Worm (Caenorhabditis elegans): ENCODE results near the gene F49E10.4.

The F49E10.4 gene

ce11 chrX:5841060-5841642 is 34.5 kb upstream of the F49E10.4 start, which contains the start of gene puf-9:
Gene puf-9, plus strand, starts transcription at chrX:5841592.
- TF ChIP-seq flt-1 (GFP tag; IDR thresholded peaks at IDR 0.05) (peak; percentile 78), ztf-23 (GFP tag; IDR thresholded peaks at IDR 0.05) (peak; percentile 86), klf-2 (GFP tag; conservative IDR thresholded peaks at IDR 0.05) (no peak), ref-1 (GFP tag; conservative IDR thresholded peaks at IDR 0.05) (no peak), cog-1 (tag; optimal IDR thresholded peaks at IDR 0.05) (peak; percentile 95), T22C8.4 (GFP tag; IDR thresholded peaks at IDR 0.05) (0 out of 2 replicates have a peak, but pooled peaks have one; percentile 30)

- no peak for TF ChIP-seq flt-1 (GFP tag; IDR thresholded peaks at IDR 0.05)
- TF ChIP-seq klf-2 (GFP tag; conservative IDR thresholded peaks at IDR 0.05) = no peak
- no peak for TF ChIP-seq ref-1 (GFP tag; conservative IDR thresholded peaks at IDR 0.05)
- no peak for TF ChIP-seq med-1 (GFP tag; optimal IDR thresholded peaks at IDR 0.05; ENCODE audit: insufficient read depth)
- TF ChIP-seq tab-1 (GFP tag; IDR thresholded peaks at IDR 0.05) = peak; percentile 57; the same call in 1 of the 2 replicates
- TF ChIP-seq ztf-29 (GFP tag; IDR thresholded peaks at IDR 0.05) = no peak
Measured at ce11 chrX:5847268-5847667, 28.4 kb upstream of the F49E10.4 start.

ce11 chrX:5848703-5849102 is 27.0 kb upstream of the F49E10.4 start, which contains the start of gene atat-2:
Gene atat-2, plus strand, starts transcription at chrX:5849100.
- TF ChIP-seq T22C8.4 (GFP tag; IDR thresholded peaks at IDR 0.05) (no peak), ref-1 (GFP tag; conservative IDR thresholded peaks at IDR 0.05) (no peak), tab-1 (GFP tag; IDR thresholded peaks at IDR 0.05) (no peak), ztf-29 (GFP tag; IDR thresholded peaks at IDR 0.05) (no peak), cog-1 (tag; optimal IDR thresholded peaks at IDR 0.05) (no peak), ztf-23 (GFP tag; IDR thresholded peaks at IDR 0.05) (no peak), klf-2 (GFP tag; conservative IDR thresholded peaks at IDR 0.05) (no peak), flt-1 (GFP tag; IDR thresholded peaks at IDR 0.05) (no peak), med-1 (GFP tag; optimal IDR thresholded peaks at IDR 0.05; ENCODE audit: insufficient read depth) (no peak)

- TF ChIP-seq tab-1 (GFP tag; IDR thresholded peaks at IDR 0.05) (no peak), med-1 (GFP tag; optimal IDR thresholded peaks at IDR 0.05; ENCODE audit: insufficient read depth) (no peak), ztf-23 (GFP tag; IDR thresholded peaks at IDR 0.05) (no peak), cog-1 (tag; optimal IDR thresholded peaks at IDR 0.05) (no peak), ztf-29 (GFP tag; IDR thresholded peaks at IDR 0.05) (no peak), ref-1 (GFP tag; conservative IDR thresholded peaks at IDR 0.05) (no peak), klf-2 (GFP tag; conservative IDR thresholded peaks at IDR 0.05) (no peak), T22C8.4 (GFP tag; IDR thresholded peaks at IDR 0.05) (no peak), flt-1 (GFP tag; IDR thresholded peaks at IDR 0.05) (no peak)
Measured at ce11 chrX:5850472-5850871, 25.2 kb upstream of the F49E10.4 start.

ce11 chrX:5852113-5852512 is 23.6 kb upstream of the F49E10.4 start:
- TF ChIP-seq cog-1 (tag; optimal IDR thresholded peaks at IDR 0.05) = no peak
- TF ChIP-seq flt-1 (GFP tag; IDR thresholded peaks at IDR 0.05) = no peak
- no peak for TF ChIP-seq tab-1 (GFP tag; IDR thresholded peaks at IDR 0.05)
- no peak for TF ChIP-seq ztf-29 (GFP tag; IDR thresholded peaks at IDR 0.05)
- TF ChIP-seq ref-1 (GFP tag; conservative IDR thresholded peaks at IDR 0.05) = no peak
- no peak for TF ChIP-seq klf-2 (GFP tag; conservative IDR thresholded peaks at IDR 0.05)
- no peak for TF ChIP-seq T22C8.4 (GFP tag; IDR thresholded peaks at IDR 0.05)
- TF ChIP-seq ztf-23 (GFP tag; IDR thresholded peaks at IDR 0.05) = no peak
- no peak for TF ChIP-seq med-1 (GFP tag; optimal IDR thresholded peaks at IDR 0.05; ENCODE audit: insufficient read depth)

ce11 chrX:5854163-5854451 is 21.6 kb upstream of the F49E10.4 start, which contains the start of gene hog-1:
Gene hog-1, minus strand, starts transcription at chrX:5854263.
- TF ChIP-seq med-1 (GFP tag; optimal IDR thresholded peaks at IDR 0.05; ENCODE audit: insufficient read depth) (no peak), flt-1 (GFP tag; IDR thresholded peaks at IDR 0.05) (no peak), ztf-23 (GFP tag; IDR thresholded peaks at IDR 0.05) (no peak), T22C8.4 (GFP tag; IDR thresholded peaks at IDR 0.05) (no peak)

ce11 chrX:5854452-5855234 is 21.0 kb upstream of the F49E10.4 start:
- TF ChIP-seq ztf-23 (GFP tag; IDR thresholded peaks at IDR 0.05) = no peak
- TF ChIP-seq T22C8.4 (GFP tag; IDR thresholded peaks at IDR 0.05) = 0 out of 2 replicates have a peak, but pooled peaks have one; percentile 16

ce11 chrX:5859161-5859560 is 16.5 kb upstream of the F49E10.4 start:
- no peak for TF ChIP-seq klf-2 (GFP tag; conservative IDR thresholded peaks at IDR 0.05)
- TF ChIP-seq flt-1 (GFP tag; IDR thresholded peaks at IDR 0.05) = no peak
- no peak for TF ChIP-seq cog-1 (tag; optimal IDR thresholded peaks at IDR 0.05)
- TF ChIP-seq tab-1 (GFP tag; IDR thresholded peaks at IDR 0.05) = no peak
- no peak for TF ChIP-seq ztf-29 (GFP tag; IDR thresholded peaks at IDR 0.05)
- TF ChIP-seq T22C8.4 (GFP tag; IDR thresholded peaks at IDR 0.05) = no peak
- no peak for TF ChIP-seq med-1 (GFP tag; optimal IDR thresholded peaks at IDR 0.05; ENCODE audit: insufficient read depth)
- TF ChIP-seq ref-1 (GFP tag; conservative IDR thresholded peaks at IDR 0.05) = no peak
- TF ChIP-seq ztf-23 (GFP tag; IDR thresholded peaks at IDR 0.05) = no peak

- no peak for TF ChIP-seq klf-2 (GFP tag; conservative IDR thresholded peaks at IDR 0.05)
- no peak for TF ChIP-seq ztf-23 (GFP tag; IDR thresholded peaks at IDR 0.05)
- no peak for TF ChIP-seq cog-1 (tag; optimal IDR thresholded peaks at IDR 0.05)
- TF ChIP-seq ztf-29 (GFP tag; IDR thresholded peaks at IDR 0.05) = no peak
- TF ChIP-seq med-1 (GFP tag; optimal IDR thresholded peaks at IDR 0.05; ENCODE audit: insufficient read depth) = no peak
- no peak for TF ChIP-seq flt-1 (GFP tag; IDR thresholded peaks at IDR 0.05)
- TF ChIP-seq ref-1 (GFP tag; conservative IDR thresholded peaks at IDR 0.05) = no peak
- TF ChIP-seq T22C8.4 (GFP tag; IDR thresholded peaks at IDR 0.05) = no peak
- TF ChIP-seq tab-1 (GFP tag; IDR thresholded peaks at IDR 0.05) = no peak
Measured at ce11 chrX:5862408-5862807, 13.3 kb upstream of the F49E10.4 start, which contains the start of gene ctbp-1. Gene ctbp-1, plus strand, starts transcription at chrX:5862708.

ce11 chrX:5868030-5868429 is 7.6 kb upstream of the F49E10.4 start:
- no peak for TF ChIP-seq cog-1 (tag; optimal IDR thresholded peaks at IDR 0.05)
- TF ChIP-seq ref-1 (GFP tag; conservative IDR thresholded peaks at IDR 0.05) = no peak
- TF ChIP-seq tab-1 (GFP tag; IDR thresholded peaks at IDR 0.05) = no peak
- no peak for TF ChIP-seq T22C8.4 (GFP tag; IDR thresholded peaks at IDR 0.05)
- no peak for TF ChIP-seq ztf-23 (GFP tag; IDR thresholded peaks at IDR 0.05)
